Worm (Caenorhabditis elegans) whole organism, late embryonic: ENCODE measurements around the gene ddo-2.

Experiments
- C08G9.2 ChIP-seq: sonication (generic microtip); optimal IDR thresholded peaks from 2 replicates; lab custom pipeline; 2016; ENCODE audit warnings: mild to moderate bottlenecking, missing genetic modification characterization, moderate library complexity, missing compliant biosample characterization
- K02D7.2 ChIP-seq: sonication (generic microtip); optimal IDR thresholded peaks from 2 replicates; lab custom pipeline; 2017; ENCODE audit warnings: mild to moderate bottlenecking, missing genetic modification characterization, missing compliant biosample characterization
- K09A11.1 ChIP-seq: sonication (generic microtip); optimal IDR thresholded peaks from 2 replicates; lab custom pipeline; 2017; ENCODE audit warnings: antibody characterized with exemption, mild to moderate bottlenecking, missing genetic modification characterization, missing compliant biosample characterization; ENCODE audit not compliant: insufficient read depth
- T23F11.4 ChIP-seq: fragments of 200-800 bp; sonication (Bioruptor generic); optimal IDR thresholded peaks from 2 replicates; lab custom pipeline; 2018; ENCODE audit warnings: mild to moderate bottlenecking, missing genetic modification characterization, missing compliant biosample characterization
- ceh-22 ChIP-seq: sonication (generic microtip); optimal IDR thresholded peaks from 2 replicates; lab custom pipeline; 2017; ENCODE audit warnings: missing biosample characterization, missing genetic modification characterization
- ceh-24 ChIP-seq: sonication (generic microtip); optimal IDR thresholded peaks from 2 replicates; lab custom pipeline; 2016; ENCODE audit warnings: mild to moderate bottlenecking, missing genetic modification characterization, missing compliant biosample characterization
- ceh-30 ChIP-seq: fragments of 150-350 bp; optimal IDR thresholded peaks from 2 replicates; lab custom pipeline; 2014; ENCODE audit warnings: missing biosample characterization, missing genetic modification characterization
- ceh-31 ChIP-seq: sonication (generic microtip); optimal IDR thresholded peaks from 2 replicates; lab custom pipeline; 2016; ENCODE audit warnings: missing genetic modification characterization, missing compliant biosample characterization
- ceh-34 ChIP-seq: sonication (generic microtip); optimal IDR thresholded peaks from 2 replicates; lab custom pipeline; 2016; ENCODE audit warnings: mild to moderate bottlenecking, missing genetic modification characterization, missing compliant biosample characterization
- ceh-48 ChIP-seq: sonication (generic microtip); optimal IDR thresholded peaks from 2 replicates; lab custom pipeline; 2016; ENCODE audit warnings: missing genetic modification characterization, inconsistent platforms, missing compliant biosample characterization
- ceh-9 ChIP-seq: sonication (generic microtip); optimal IDR thresholded peaks from 2 replicates; lab custom pipeline; 2016; ENCODE audit warnings: mild to moderate bottlenecking, missing genetic modification characterization, inconsistent platforms, missing compliant biosample characterization
- che-1 ChIP-seq: sonication (generic microtip); optimal IDR thresholded peaks from 2 replicates; lab custom pipeline; 2016; ENCODE audit warnings: mild to moderate bottlenecking, missing genetic modification characterization, missing compliant biosample characterization
- dmd-4 ChIP-seq: sonication (generic microtip); optimal IDR thresholded peaks from 2 replicates; lab custom pipeline; 2016; ENCODE audit warnings: borderline replicate concordance, missing genetic modification characterization, missing compliant biosample characterization
- elt-2 ChIP-seq: sonication (generic microtip); optimal IDR thresholded peaks from 2 replicates; lab custom pipeline; 2016; ENCODE audit warnings: missing genetic modification reagents, missing genetic modification characterization, missing compliant biosample characterization
- eyg-1 ChIP-seq: sonication (generic microtip); optimal IDR thresholded peaks from 2 replicates; lab custom pipeline; 2016; ENCODE audit warnings: missing genotype, missing genetic modification characterization, missing compliant biosample characterization
- fax-1 ChIP-seq: sonication (generic microtip); optimal IDR thresholded peaks from 2 replicates; lab custom pipeline; 2016; ENCODE audit warnings: missing genotype, missing genetic modification characterization, missing compliant biosample characterization
- hlh-13 ChIP-seq: fragments of 200-800 bp; sonication (Bioruptor generic); optimal IDR thresholded peaks from 2 replicates; lab custom pipeline; 2018; ENCODE audit warnings: mild to moderate bottlenecking, missing genetic modification characterization, missing compliant biosample characterization
- hlh-30 ChIP-seq: sonication (generic microtip); optimal IDR thresholded peaks from 2 replicates; lab custom pipeline; 2017; ENCODE audit warnings: antibody characterized with exemption, missing genetic modification characterization, missing compliant biosample characterization; ENCODE audit not compliant: insufficient read depth
- hlh-6 ChIP-seq: sonication (generic microtip); optimal IDR thresholded peaks from 2 replicates; lab custom pipeline; 2016; ENCODE audit warnings: missing genotype, missing genetic modification characterization, missing compliant biosample characterization
- hlh-8 ChIP-seq: sonication (generic microtip); optimal IDR thresholded peaks from 2 replicates; lab custom pipeline; 2016; ENCODE audit warnings: missing genotype, missing genetic modification characterization, missing compliant biosample characterization
- lim-6 ChIP-seq: sonication (generic microtip); optimal IDR thresholded peaks from 2 replicates; lab custom pipeline; 2016; ENCODE audit warnings: missing genetic modification characterization, missing compliant biosample characterization
- lin-11 ChIP-seq: fragments of 200-800 bp; sonication (Bioruptor generic); optimal IDR thresholded peaks from 2 replicates; lab custom pipeline; 2018; ENCODE audit warnings: mild to moderate bottlenecking, missing genetic modification characterization, missing compliant biosample characterization
- nfya-1 ChIP-seq: sonication (generic microtip); optimal IDR thresholded peaks from 2 replicates; lab custom pipeline; 2017; ENCODE audit warnings: missing genetic modification characterization, mild to moderate bottlenecking, missing compliant biosample characterization, antibody characterized with exemption, moderate library complexity
- nhr-11 ChIP-seq: fragments of 150-350 bp; optimal IDR thresholded peaks from 2 replicates; lab custom pipeline; 2014; ENCODE audit warnings: missing biosample characterization, missing genetic modification characterization
- nhr-232 ChIP-seq: sonication (generic microtip); optimal IDR thresholded peaks from 2 replicates; lab custom pipeline; 2016; ENCODE audit warnings: missing genetic modification characterization, missing compliant biosample characterization
- npax-4 ChIP-seq: sonication (generic microtip); optimal IDR thresholded peaks from 2 replicates; lab custom pipeline; 2016; ENCODE audit warnings: missing genetic modification characterization, missing compliant biosample characterization
- odd-2 ChIP-seq: sonication (generic microtip); optimal IDR thresholded peaks from 2 replicates; lab custom pipeline; 2017; ENCODE audit warnings: antibody characterized with exemption, mild to moderate bottlenecking, missing genetic modification characterization, missing compliant biosample characterization
- pat-9 ChIP-seq: fragments of 200-800 bp; sonication (Bioruptor generic); optimal IDR thresholded peaks from 2 replicates; lab custom pipeline; 2018; ENCODE audit warnings: mild to moderate bottlenecking, missing genetic modification characterization, moderate library complexity, missing compliant biosample characterization
- pha-2 ChIP-seq: sonication (generic microtip); optimal IDR thresholded peaks from 2 replicates; lab custom pipeline; 2017; ENCODE audit warnings: mild to moderate bottlenecking, missing genetic modification characterization, missing compliant biosample characterization
- pqm-1 ChIP-seq: sonication (generic microtip); optimal IDR thresholded peaks from 2 replicates; lab custom pipeline; 2016; ENCODE audit warnings: missing genetic modification characterization, missing compliant biosample characterization
- ref-2 ChIP-seq: sonication (generic microtip); optimal IDR thresholded peaks from 2 replicates; lab custom pipeline; 2016; ENCODE audit warnings: missing genetic modification characterization, missing compliant biosample characterization
- rnt-1 ChIP-seq: sonication (generic microtip); optimal IDR thresholded peaks from 2 replicates; lab custom pipeline; 2016; ENCODE audit warnings: missing genetic modification characterization, missing compliant biosample characterization
- sox-2 ChIP-seq: fragments of 200-800 bp; sonication (Bioruptor generic); IDR thresholded peaks from 2 replicates; pipeline ENCODE4 v1.3.6; 2022; ENCODE audit warnings: missing genetic modification reagents, missing genetic modification characterization, missing compliant biosample characterization
- syd-9 ChIP-seq: sonication (generic microtip); optimal IDR thresholded peaks from 2 replicates; lab custom pipeline; 2016; ENCODE audit warnings: mild to moderate bottlenecking, missing genetic modification characterization, moderate library complexity, missing compliant biosample characterization
- unc-86 ChIP-seq: sonication (generic microtip); optimal IDR thresholded peaks from 2 replicates; lab custom pipeline; 2016; ENCODE audit warnings: missing genetic modification characterization, missing compliant biosample characterization
- ztf-16 ChIP-seq: sonication (generic microtip); optimal IDR thresholded peaks from 2 replicates; lab custom pipeline; 2017; ENCODE audit warnings: missing genetic modification characterization, missing compliant biosample characterization

ddo-2 gene

DNA sequence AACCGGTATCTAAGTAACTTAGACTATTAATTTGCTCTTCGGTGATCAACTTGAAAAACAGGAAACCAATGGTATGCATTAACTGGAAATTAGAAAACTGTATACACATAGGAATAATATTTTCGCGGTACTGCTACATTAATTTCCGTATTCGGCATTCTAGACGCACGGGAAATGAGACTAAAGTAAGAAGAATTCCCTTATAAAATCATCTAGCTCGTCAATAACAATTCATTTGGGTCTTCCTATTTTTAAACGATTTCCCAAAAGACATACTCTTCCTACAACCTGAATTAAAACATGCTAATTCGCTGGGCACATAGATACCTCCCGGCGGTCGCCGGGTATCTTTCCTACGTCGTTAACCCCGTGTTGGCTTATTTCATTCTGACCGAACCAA lies 33.1 kb downstream of the ddo-2 start, which contains the start of gene srj-13:
TSS of gene srj-13 (plus strand) at position 301 of the 400 bp plus-strand sequence.
- no peak for TF ChIP-seq K09A11.1 (tag; lab: Kevin White, UChicago)
- TF ChIP-seq che-1 (tag; lab: Kevin White, UChicago): no peak
- TF ChIP-seq ref-2 (tag; lab: Kevin White, UChicago): no peak
- TF ChIP-seq ceh-24 (tag; lab: Kevin White, UChicago): no peak
- no peak for TF ChIP-seq syd-9 (tag; lab: Kevin White, UChicago)
- no peak for TF ChIP-seq odd-2 (tag; lab: Kevin White, UChicago)
- TF ChIP-seq lin-11 (tag; lab: Kevin White, UChicago): no peak
- no peak for TF ChIP-seq ceh-34 (tag; lab: Kevin White, UChicago)
- no peak for TF ChIP-seq pat-9 (tag; lab: Kevin White, UChicago)
- TF ChIP-seq, all 69 proteins: peak for 0

- TF ChIP-seq ceh-31 (tag; lab: Kevin White, UChicago): no peak
- TF ChIP-seq pha-2 (tag; lab: Kevin White, UChicago): no peak
- TF ChIP-seq ceh-30 (tag; lab: Kevin White, UChicago): no peak
- TF ChIP-seq ceh-9 (tag; lab: Kevin White, UChicago): no peak
- TF ChIP-seq lin-11 (tag; lab: Kevin White, UChicago): no peak
- no peak for TF ChIP-seq nfya-1 (tag; lab: Kevin White, UChicago)
- no peak for TF ChIP-seq odd-2 (tag; lab: Kevin White, UChicago)
- no peak for TF ChIP-seq elt-2
- TF ChIP-seq K02D7.2: no peak
- TF ChIP-seq hlh-6 (tag; lab: Kevin White, UChicago): no peak
- TF ChIP-seq ceh-22 (tag; lab: Kevin White, UChicago): no peak
- no peak for TF ChIP-seq ztf-16 (tag; lab: Kevin White, UChicago)
- TF ChIP-seq nhr-11 (tag; lab: Kevin White, UChicago): no peak
- TF ChIP-seq hlh-30: no peak
- no peak for TF ChIP-seq nhr-232 (tag; lab: Kevin White, UChicago)
- TF ChIP-seq che-1 (tag; lab: Kevin White, UChicago): no peak
- no peak for TF ChIP-seq eyg-1 (tag; lab: Kevin White, UChicago)
- TF ChIP-seq pqm-1 (tag; lab: Kevin White, UChicago): no peak
Measured at ce11 chrV:7400588-7400987, 34.9 kb downstream of the ddo-2 start, which contains the start of gene srx-60. TSS of gene srx-60 (plus strand) at chrV:7400888.

ce11 chrV:7400095-7400494 lies 35.4 kb downstream of the ddo-2 start, which contains the start of gene cnc-9:
TSS of gene cnc-9 (minus strand) at chrV:7400195.
- TF ChIP-seq hlh-13 (GFP tag; lab: Kevin White, UChicago): no peak
- no peak for TF ChIP-seq lin-11 (tag; lab: Kevin White, UChicago)
- TF ChIP-seq pha-2 (tag; lab: Kevin White, UChicago): no peak
- TF ChIP-seq fax-1 (tag; lab: Kevin White, UChicago): no peak
- no peak for TF ChIP-seq rnt-1
- no peak for TF ChIP-seq nhr-232 (tag; lab: Kevin White, UChicago)
- TF ChIP-seq lim-6 (tag; lab: Kevin White, UChicago): no peak
- TF ChIP-seq npax-4 (tag; lab: Kevin White, UChicago): no peak
- no peak for TF ChIP-seq sox-2 (GFP tag; lab: Robert Waterston, UW)
- TF ChIP-seq ceh-48 (tag; lab: Kevin White, UChicago): no peak
- no peak for TF ChIP-seq dmd-4 (tag; lab: Kevin White, UChicago)
- TF ChIP-seq C08G9.2 (tag; lab: Kevin White, UChicago): no peak
- TF ChIP-seq ceh-22 (tag; lab: Kevin White, UChicago): no peak
- no peak for TF ChIP-seq unc-86 (tag; lab: Kevin White, UChicago)
- TF ChIP-seq hlh-8 (tag; lab: Kevin White, UChicago): no peak
- TF ChIP-seq pqm-1 (tag; lab: Kevin White, UChicago): no peak
- TF ChIP-seq T23F11.4 (GFP tag; lab: Kevin White, UChicago): no peak
